Worm (Caenorhabditis elegans) whole organism, L2 larva: ENCODE data around the gene grl-14.

Source experiments
- C34F6.9 ChIP-seq: fragments of 150-350 bp; optimal IDR thresholded peaks from 2 replicates; lab custom pipeline; 2014; ENCODE audit warnings: missing biosample characterization, missing genetic modification characterization
- F13H6.1 ChIP-seq: sonication (generic microtip); optimal IDR thresholded peaks from 2 replicates; lab custom pipeline; 2016; ENCODE audit warnings: missing genetic modification characterization, missing compliant biosample characterization
- R02D3.7 ChIP-seq: fragments of 150-350 bp; optimal IDR thresholded peaks from 2 replicates; lab custom pipeline; 2014; ENCODE audit warnings: missing biosample characterization, missing genetic modification characterization
- Y55F3AM.14 ChIP-seq: fragments of 200-800 bp; sonication (Bioruptor generic); optimal IDR thresholded peaks from 2 replicates; lab custom pipeline; 2018; ENCODE audit warnings: mild to moderate bottlenecking, missing genetic modification characterization, missing compliant biosample characterization
- ZK546.5 ChIP-seq: sonication (generic microtip); optimal IDR thresholded peaks from 2 replicates; lab custom pipeline; 2017; ENCODE audit warnings: missing biosample characterization, missing genetic modification characterization
- ama-1 ChIP-seq: fragments of 150-350 bp; optimal IDR thresholded peaks from 2 replicates; lab custom pipeline; 2018; ENCODE audit warnings: inconsistent platforms
- blmp-1 ChIP-seq: sonication (generic microtip); optimal IDR thresholded peaks from 2 replicates; lab custom pipeline; 2017; ENCODE audit warnings: missing genetic modification characterization, mild to moderate bottlenecking, missing compliant biosample characterization, antibody characterized with exemption, moderate library complexity; ENCODE audit not compliant: insufficient read depth
- ceh-16 ChIP-seq: fragments of 150-350 bp; optimal IDR thresholded peaks from 2 replicates; lab custom pipeline; 2014; ENCODE audit warnings: missing biosample characterization, missing genetic modification characterization
- crh-2 ChIP-seq: sonication (generic microtip); optimal IDR thresholded peaks from 2 replicates; lab custom pipeline; 2017; ENCODE audit warnings: missing biosample characterization, missing genetic modification characterization
- egl-27 ChIP-seq: sonication (generic microtip); optimal IDR thresholded peaks from 3 replicates; lab custom pipeline; 2017; ENCODE audit warnings: missing biosample characterization, missing genetic modification reagents, missing genetic modification characterization
- elt-1 ChIP-seq: fragments of 150-350 bp; optimal IDR thresholded peaks from 2 replicates; lab custom pipeline; 2014; ENCODE audit warnings: missing biosample characterization, missing genetic modification characterization
- fos-1 ChIP-seq: fragments of 150-350 bp; optimal IDR thresholded peaks from 2 replicates; lab custom pipeline; 2014; ENCODE audit warnings: missing biosample characterization, missing genetic modification characterization
- gmeb-1 ChIP-seq: fragments of 150-350 bp; optimal IDR thresholded peaks from 2 replicates; lab custom pipeline; 2014; ENCODE audit warnings: missing biosample characterization, missing genetic modification characterization
- lin-11 ChIP-seq: fragments of 150-350 bp; sonication (generic microtip); optimal IDR thresholded peaks from 2 replicates; lab custom pipeline; 2014; ENCODE audit warnings: missing biosample characterization, missing genetic modification characterization, inconsistent platforms, mixed read lengths
- lin-13 ChIP-seq: fragments of 150-350 bp; optimal IDR thresholded peaks from 2 replicates; lab custom pipeline; 2014; ENCODE audit warnings: missing biosample characterization, missing genetic modification reagents, missing genetic modification characterization
- lin-39 ChIP-seq: fragments of 150-350 bp; optimal IDR thresholded peaks from 2 replicates; lab custom pipeline; 2014; ENCODE audit warnings: missing biosample characterization, missing genetic modification reagents, missing genetic modification characterization
- lsy-2 ChIP-seq, 2 experiments: fragments of 150-350 bp in 1 of 2; sonication (generic microtip) in 1 of 2; optimal IDR thresholded peaks; 2 replicates each; lab custom pipeline; 2014 to 2017; ENCODE audit warnings: missing biosample characterization in 2 of 2, missing genetic modification characterization in 2 of 2
- mab-5 ChIP-seq: fragments of 150-350 bp; optimal IDR thresholded peaks from 2 replicates; lab custom pipeline; 2014; ENCODE audit warnings: missing biosample characterization, missing genetic modification characterization
- mbf-1 ChIP-seq: sonication (generic microtip); optimal IDR thresholded peaks from 2 replicates; lab custom pipeline; 2017; ENCODE audit warnings: missing biosample characterization, missing genetic modification characterization
- mdl-1 ChIP-seq, 2 experiments: fragments of 150-350 bp in 1 of 2; sonication (generic microtip) in 1 of 2; optimal IDR thresholded peaks; 2 replicates each; lab custom pipeline; 2017; ENCODE audit warnings: missing biosample characterization in 2 of 2, missing genetic modification characterization in 2 of 2
- nhr-12 ChIP-seq: fragments of 150-350 bp; optimal IDR thresholded peaks from 2 replicates; lab custom pipeline; 2014; ENCODE audit warnings: missing biosample characterization, missing genetic modification characterization
- nhr-129 ChIP-seq: fragments of 150-350 bp; optimal IDR thresholded peaks from 2 replicates; lab custom pipeline; 2014; ENCODE audit warnings: missing biosample characterization, missing genetic modification characterization
- nhr-21 ChIP-seq: fragments of 150-350 bp; optimal IDR thresholded peaks from 2 replicates; lab custom pipeline; 2014; ENCODE audit warnings: missing biosample characterization, missing genetic modification characterization
- nhr-23 ChIP-seq: fragments of 150-350 bp; optimal IDR thresholded peaks from 2 replicates; lab custom pipeline; 2014; ENCODE audit warnings: missing biosample characterization, missing genetic modification reagents, missing genetic modification characterization
- nhr-237 ChIP-seq: fragments of 150-350 bp; optimal IDR thresholded peaks from 2 replicates; lab custom pipeline; 2014; ENCODE audit warnings: missing biosample characterization, missing genetic modification characterization
- nhr-25 ChIP-seq: fragments of 150-350 bp; sonication (generic microtip); optimal IDR thresholded peaks from 3 replicates; lab custom pipeline; 2014; ENCODE audit warnings: missing biosample characterization, missing genetic modification characterization
- nhr-6 ChIP-seq: fragments of 150-350 bp; optimal IDR thresholded peaks from 2 replicates; lab custom pipeline; 2014; ENCODE audit warnings: missing biosample characterization, missing genetic modification characterization
- nhr-77 ChIP-seq: fragments of 150-350 bp; optimal IDR thresholded peaks from 2 replicates; lab custom pipeline; 2014; ENCODE audit warnings: missing biosample characterization, missing genetic modification characterization
- sem-4 ChIP-seq: fragments of 150-350 bp; optimal IDR thresholded peaks from 2 replicates; lab custom pipeline; 2014; ENCODE audit warnings: missing biosample characterization, missing genetic modification reagents, missing genetic modification characterization
- sma-9 ChIP-seq, 2 experiments: fragments of 150-350 bp in 1 of 2; sonication (generic microtip) in 1 of 2; optimal IDR thresholded peaks; 2 replicates each; lab custom pipeline; 2014 to 2016; ENCODE audit warnings: missing genetic modification characterization in 2 of 2, mild to moderate bottlenecking in 1 of 2, missing biosample characterization in 1 of 2, missing compliant biosample characterization in 1 of 2, missing genetic modification reagents in 1 of 2, moderate library complexity in 1 of 2
- snpc-4 ChIP-seq: fragments of 150-350 bp; optimal IDR thresholded peaks from 2 replicates; lab custom pipeline; 2014; ENCODE audit warnings: missing biosample characterization, missing genetic modification characterization
- unc-39 ChIP-seq: fragments of 150-350 bp; optimal IDR thresholded peaks from 2 replicates; lab custom pipeline; 2014; ENCODE audit warnings: missing biosample characterization, missing genetic modification characterization
- unc-55 ChIP-seq: fragments of 150-350 bp; sonication (generic microtip); optimal IDR thresholded peaks from 3 replicates; lab custom pipeline; 2014; ENCODE audit warnings: missing biosample characterization, missing genetic modification reagents, missing genetic modification characterization
- unc-62 ChIP-seq: fragments of 150-350 bp; optimal IDR thresholded peaks from 2 replicates; lab custom pipeline; 2014; ENCODE audit warnings: missing biosample characterization, missing genetic modification reagents, missing genetic modification characterization
- zag-1 ChIP-seq: fragments of 150-350 bp; optimal IDR thresholded peaks from 2 replicates; lab custom pipeline; 2014; ENCODE audit warnings: missing biosample characterization, missing genetic modification characterization
- ztf-1 ChIP-seq: fragments of 200-800 bp; sonication (Bioruptor generic); conservative IDR thresholded peaks from 2 replicates; pipeline ENCODE4 v1.3.6; 2022; ENCODE audit warnings: missing genetic modification characterization, missing compliant biosample characterization
- ztf-4 ChIP-seq: fragments of 150-350 bp; optimal IDR thresholded peaks from 2 replicates; lab custom pipeline; 2014; ENCODE audit warnings: missing biosample characterization, missing genetic modification characterization

Gene grl-14

ce11 chrV:20781346-20781952, 43.9 kb upstream of the grl-14 start:
- TF ChIP-seq nhr-237 (no peak), nhr-12 (tag; lab: Kevin White, UChicago) (no peak), zag-1 (tag; lab: Kevin White, UChicago) (no peak), fos-1 (tag; lab: Kevin White, UChicago) (no peak), nhr-21 (tag; lab: Kevin White, UChicago) (no peak), unc-39 (tag; lab: Kevin White, UChicago) (no peak), ZK546.5 (tag; lab: Kevin White, UChicago) (no peak), Y55F3AM.14 (GFP tag; lab: Kevin White, UChicago) (no peak), nhr-25 (tag; lab: Kevin White, UChicago) (no peak), mbf-1 (tag; lab: Kevin White, UChicago) (no peak), lin-39 (tag; lab: Kevin White, UChicago) (no peak), lin-11 (tag; lab: Kevin White, UChicago) (no peak), snpc-4 (no peak), ztf-4 (tag; lab: Kevin White, UChicago) (no peak), ceh-16 (tag; lab: Kevin White, UChicago) (no peak), blmp-1 (tag; lab: Kevin White, UChicago) (no peak), lin-13 (no peak), sma-9 (GFP tag; optimal IDR thresholded peaks at IDR 0.05; lab: Kevin White, UChicago) (no peak), sma-9 (tag; optimal IDR thresholded peaks at IDR 0.05; lab: Kevin White, UChicago) (no peak)

- TF ChIP-seq nhr-6 (tag; lab: Kevin White, UChicago) (peak; percentile 44), nhr-12 (tag; lab: Kevin White, UChicago) (no peak), F13H6.1 (tag; lab: Kevin White, UChicago) (peak; percentile 69), zag-1 (tag; lab: Kevin White, UChicago) (peak; percentile 91), nhr-21 (tag; lab: Kevin White, UChicago) (no peak), ztf-1 (GFP tag; lab: Robert Waterston, UW) (no peak), egl-27 (tag; lab: Kevin White, UChicago) (peak; percentile 14), sma-9 (GFP tag; optimal IDR thresholded peaks at IDR 0.05; lab: Kevin White, UChicago) (peak; percentile 84), sma-9 (tag; optimal IDR thresholded peaks at IDR 0.05; lab: Kevin White, UChicago) (no peak), ztf-4 (tag; lab: Kevin White, UChicago) (peak; percentile 49), lin-13 (peak; percentile 46), fos-1 (tag; lab: Kevin White, UChicago) (peak; percentile 14), R02D3.7 (tag; lab: Kevin White, UChicago) (no peak), Y55F3AM.14 (GFP tag; lab: Kevin White, UChicago) (no peak), unc-62 (no peak), mab-5 (tag; lab: Kevin White, UChicago) (no peak), ama-1 (lab: Kevin White, UChicago) (peak; percentile 42), lsy-2 (tag; optimal IDR thresholded peaks at IDR 0.05; lab: Kevin White, UChicago) (peak in 1 of 2 experiments; percentile 78), snpc-4 (peak; percentile 38), nhr-25 (tag; lab: Kevin White, UChicago) (no peak), unc-55 (GFP tag; lab: Kevin White, UChicago) (peak; percentile 97), nhr-23 (no peak), gmeb-1 (tag; lab: Kevin White, UChicago) (no peak), nhr-129 (tag; lab: Kevin White, UChicago) (peak; percentile 82), sem-4 (tag; lab: Kevin White, UChicago) (peak; percentile 85), unc-39 (tag; lab: Kevin White, UChicago) (no peak), crh-2 (tag; lab: Kevin White, UChicago) (peak; percentile 82), nhr-77 (tag; lab: Kevin White, UChicago) (no peak), ceh-16 (tag; lab: Kevin White, UChicago) (no peak), elt-1 (tag; lab: Kevin White, UChicago) (no peak), mdl-1 (tag; optimal IDR thresholded peaks at IDR 0.05; lab: Kevin White, UChicago) (peak; percentile 63 to 88), C34F6.9 (peak; percentile 59)
Observed at ce11 chrV:20782188-20782587, 43.2 kb upstream of the grl-14 start.

- TF ChIP-seq nhr-129 (tag; lab: Kevin White, UChicago) (no peak), nhr-6 (tag; lab: Kevin White, UChicago) (no peak), mdl-1 (tag; optimal IDR thresholded peaks at IDR 0.05; lab: Kevin White, UChicago) (no peak), elt-1 (tag; lab: Kevin White, UChicago) (no peak), unc-55 (GFP tag; lab: Kevin White, UChicago) (no peak), zag-1 (tag; lab: Kevin White, UChicago) (no peak), fos-1 (tag; lab: Kevin White, UChicago) (no peak), lin-13 (no peak), nhr-25 (tag; lab: Kevin White, UChicago) (no peak), R02D3.7 (tag; lab: Kevin White, UChicago) (no peak), sma-9 (GFP tag; optimal IDR thresholded peaks at IDR 0.05; lab: Kevin White, UChicago) (no peak), sma-9 (tag; optimal IDR thresholded peaks at IDR 0.05; lab: Kevin White, UChicago) (no peak)
Observed at ce11 chrV:20783642-20784041, 41.7 kb upstream of the grl-14 start.
